Worm (Caenorhabditis elegans) whole organism, L3 larva: ENCODE measurements around the gene lelo-2.

Experiments used
- R02D3.7 ChIP-seq: fragments of 150-350 bp; optimal IDR thresholded peaks from 2 replicates; lab custom pipeline; 2014; ENCODE audit warnings: missing biosample characterization, missing genetic modification characterization
- aly-2 ChIP-seq: fragments of 150-350 bp; optimal IDR thresholded peaks from 2 replicates; lab custom pipeline; 2014; ENCODE audit warnings: missing biosample characterization, missing genetic modification characterization
- egl-5 ChIP-seq: fragments of 150-350 bp; optimal IDR thresholded peaks from 2 replicates; lab custom pipeline; 2017; ENCODE audit warnings: missing biosample characterization, missing genetic modification reagents, missing genetic modification characterization, inconsistent platforms
- elt-2 ChIP-seq: sonication (generic microtip); optimal IDR thresholded peaks from 2 replicates; lab custom pipeline; 2016; ENCODE audit warnings: missing genetic modification reagents, mild to moderate bottlenecking, missing genetic modification characterization, missing compliant biosample characterization
- fkh-10 ChIP-seq: sonication (generic microtip); optimal IDR thresholded peaks from 2 replicates; lab custom pipeline; 2017; ENCODE audit warnings: missing biosample characterization, missing genetic modification reagents, missing genetic modification characterization
- nfya-1 ChIP-seq: sonication (generic microtip); optimal IDR thresholded peaks from 2 replicates; lab custom pipeline; 2017; ENCODE audit warnings: missing genetic modification characterization, mild to moderate bottlenecking, missing compliant biosample characterization, antibody characterized with exemption, moderate library complexity; ENCODE audit not compliant: insufficient read depth
- nhr-12 ChIP-seq: fragments of 150-350 bp; optimal IDR thresholded peaks from 2 replicates; lab custom pipeline; 2014; ENCODE audit warnings: missing biosample characterization, missing genetic modification characterization
- nhr-237 ChIP-seq: fragments of 150-350 bp; optimal IDR thresholded peaks from 2 replicates; lab custom pipeline; 2014; ENCODE audit warnings: missing biosample characterization, missing genetic modification characterization
- nhr-76 ChIP-seq: fragments of 150-350 bp; sonication (generic microtip); optimal IDR thresholded peaks from 5 replicates; lab custom pipeline; 2014; ENCODE audit warnings: missing biosample characterization, missing genetic modification characterization
- nhr-77 ChIP-seq: fragments of 150-350 bp; optimal IDR thresholded peaks from 2 replicates; lab custom pipeline; 2014; ENCODE audit warnings: missing biosample characterization, missing genetic modification characterization
- pqm-1 ChIP-seq: fragments of 150-350 bp; optimal IDR thresholded peaks from 2 replicates; lab custom pipeline; 2017; ENCODE audit warnings: missing biosample characterization, missing genetic modification characterization, inconsistent platforms
- skn-1 ChIP-seq: fragments of 150-350 bp; optimal IDR thresholded peaks from 2 replicates; lab custom pipeline; 2014; ENCODE audit warnings: missing biosample characterization, missing genetic modification characterization
- ztf-4 ChIP-seq: fragments of 150-350 bp; optimal IDR thresholded peaks from 2 replicates; lab custom pipeline; 2014; ENCODE audit warnings: missing biosample characterization, missing genetic modification characterization

DNA sequence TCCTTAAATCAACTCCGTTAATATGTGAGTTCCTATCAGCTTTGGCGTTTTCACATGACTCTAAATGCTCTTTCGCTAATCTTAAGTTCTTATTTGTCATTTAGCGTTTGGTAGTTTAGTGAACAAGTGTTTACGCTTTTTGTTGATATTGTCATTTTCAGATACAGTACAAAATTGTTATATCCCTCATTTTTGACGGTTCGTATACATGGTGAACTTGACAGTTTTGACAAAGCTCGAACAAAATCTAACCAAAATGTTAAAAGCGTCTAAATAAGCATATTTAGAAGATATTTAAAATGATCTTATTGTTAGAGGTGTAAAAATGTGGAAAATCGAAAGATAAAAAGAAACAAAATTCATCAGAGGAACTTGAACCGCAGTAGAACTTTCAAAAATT lies 43.5 kb downstream of the lelo-2 start:
- TF ChIP-seq pqm-1 (tag; lab: Kevin White, UChicago) = no peak
- no peak for TF ChIP-seq nhr-12 (tag; lab: Kevin White, UChicago)
- no peak for TF ChIP-seq ztf-4 (tag; lab: Kevin White, UChicago)
- TF ChIP-seq fkh-10 (GFP tag; lab: Kevin White, UChicago) = no peak
- no peak for TF ChIP-seq egl-5 (tag; lab: Kevin White, UChicago)
- TF ChIP-seq skn-1 (tag; lab: Kevin White, UChicago) = no peak
- no peak for TF ChIP-seq R02D3.7 (tag; lab: Kevin White, UChicago)
- no peak for TF ChIP-seq elt-2 (tag; lab: Kevin White, UChicago)
- TF ChIP-seq nhr-77 = no peak
- TF ChIP-seq aly-2 (tag; lab: Kevin White, UChicago) = no peak
- no peak for TF ChIP-seq nhr-237
- no peak for TF ChIP-seq nhr-76 (tag; lab: Kevin White, UChicago)
- TF ChIP-seq nfya-1 (tag; lab: Kevin White, UChicago) = no peak
